Fruit fly (Drosophila melanogaster): ENCODE measurements around the gene RpS21.
A peak's percentile ranks its signal among the peaks of the same experiment; 100 is the strongest.

DNA sequence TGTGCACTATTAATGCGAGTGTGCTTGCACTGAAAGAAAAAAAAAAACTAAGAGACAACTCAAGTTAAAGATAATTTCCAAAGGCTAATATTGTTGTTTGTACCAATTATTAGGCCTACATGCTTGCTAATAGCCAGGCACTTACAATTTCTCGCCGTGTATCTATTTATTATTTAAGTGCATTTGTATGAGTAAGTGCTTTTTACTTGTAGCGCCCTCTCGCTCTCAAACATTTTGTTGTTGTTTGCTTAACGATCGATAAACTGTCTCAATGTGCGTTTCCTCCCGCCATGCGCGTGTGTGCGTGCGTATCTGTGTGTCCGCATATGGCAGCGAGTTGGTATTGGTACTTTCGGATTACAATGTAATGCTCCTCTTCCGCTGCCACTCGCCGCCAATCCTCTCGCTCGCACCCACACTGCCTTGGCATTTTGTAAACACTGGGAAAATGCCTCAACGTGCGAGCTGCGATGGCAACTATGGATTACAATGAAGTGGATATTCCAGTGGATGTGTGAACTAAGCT, 41.2 kb downstream of the RpS21 start:
- TF ChIP-seq CG32772 (GFP tag; IDR thresholded peaks at IDR 0.05) (peak; percentile 85), Drgx (GFP tag; IDR thresholded peaks at IDR 0.05) (peak; percentile 88), lbe (GFP tag; optimal IDR thresholded peaks at IDR 0.05) (no peak), CG6254 (GFP tag; optimal IDR thresholded peaks at IDR 0.05) (peak; percentile 65), Oaz (GFP tag; IDR thresholded peaks at IDR 0.05) (peak; percentile 57; the same call in 1 of the 2 replicates), fd102C (GFP tag; optimal IDR thresholded peaks at IDR 0.05) (no peak), Spps (tag; optimal IDR thresholded peaks at IDR 0.05) (peak; percentile 7), CG8359 (GFP tag; optimal IDR thresholded peaks at IDR 0.05; ENCODE audit: borderline replicate concordance) (no peak)

All from whole organism, embryonic.